Fruit fly (Drosophila melanogaster) whole organism, prepupa: ENCODE results near the gene Obp93a.

Source experiments
- Blimp-1 ChIP-seq: fragments of 200-800 bp; sonication (Bioruptor generic); optimal IDR thresholded peaks from 3 replicates; lab custom pipeline; 2017; ENCODE audit warnings: missing biosample characterization, missing genetic modification characterization, mild to moderate bottlenecking, moderate library complexity, missing genetic modification reagents
- CG10669 ChIP-seq: fragments of 200-800 bp; sonication (Bioruptor generic); optimal IDR thresholded peaks from 3 replicates; lab custom pipeline; 2018; ENCODE audit warnings: missing biosample characterization, mild to moderate bottlenecking, missing genetic modification characterization, moderate library complexity
- CG11294 ChIP-seq: fragments of 200-800 bp; sonication (Bioruptor generic); IDR thresholded peaks from 2 replicates; pipeline ENCODE4 v1.3.6; 2022; ENCODE audit warnings: missing biosample characterization, missing genetic modification characterization
- CG11762 ChIP-seq: fragments of 200-800 bp; sonication (Bioruptor generic); optimal IDR thresholded peaks from 3 replicates; lab custom pipeline; 2016; ENCODE audit warnings: missing biosample characterization, missing genetic modification characterization; ENCODE audit not compliant: insufficient read depth
- CG11902 ChIP-seq: fragments of 200-800 bp; sonication (Bioruptor generic); optimal IDR thresholded peaks from 3 replicates; lab custom pipeline; 2016; ENCODE audit warnings: missing biosample characterization, missing genetic modification characterization
- CG15336 ChIP-seq: fragments of 200-800 bp; sonication (Bioruptor generic); IDR thresholded peaks from 2 replicates; pipeline ENCODE4 v1.3.6; 2022; ENCODE audit warnings: missing biosample characterization, missing genetic modification characterization
- CG1621 ChIP-seq: fragments of 200-800 bp; sonication (Bioruptor generic); optimal IDR thresholded peaks from 3 replicates; lab custom pipeline; 2018; ENCODE audit warnings: missing biosample characterization, mild to moderate bottlenecking, missing genetic modification characterization
- CG16779 ChIP-seq: fragments of 200-800 bp; sonication (Bioruptor generic); optimal IDR thresholded peaks from 3 replicates; lab custom pipeline; 2017; ENCODE audit warnings: missing biosample characterization, mild to moderate bottlenecking, missing genetic modification characterization
- CG31627 ChIP-seq: fragments of 200-800 bp; sonication (Bioruptor generic); optimal IDR thresholded peaks from 3 replicates; lab custom pipeline; 2016; ENCODE audit warnings: missing biosample characterization, missing genetic modification characterization
- CG34406 ChIP-seq: fragments of 200-800 bp; sonication (Bioruptor generic); optimal IDR thresholded peaks from 3 replicates; lab custom pipeline; 2016; ENCODE audit warnings: missing biosample characterization, missing genetic modification characterization
- CG3919 ChIP-seq: fragments of 200-800 bp; sonication (Bioruptor generic); optimal IDR thresholded peaks from 3 replicates; lab custom pipeline; 2016; ENCODE audit warnings: missing biosample characterization, missing genetic modification characterization
- CG4318 ChIP-seq: fragments of 200-800 bp; sonication (Bioruptor generic); optimal IDR thresholded peaks from 3 replicates; lab custom pipeline; 2017; ENCODE audit warnings: missing biosample characterization, mild to moderate bottlenecking, missing genetic modification characterization
- CG6276 ChIP-seq: fragments of 200-800 bp; sonication (Bioruptor generic); optimal IDR thresholded peaks from 2 replicates; lab custom pipeline; 2017; ENCODE audit warnings: missing biosample characterization, mild to moderate bottlenecking, missing genetic modification characterization
- CG6792 ChIP-seq: fragments of 200-800 bp; sonication (Bioruptor generic); optimal IDR thresholded peaks from 3 replicates; lab custom pipeline; 2016; ENCODE audit warnings: missing biosample characterization, missing genetic modification characterization
- CG6808 ChIP-seq: fragments of 200-800 bp; sonication (Bioruptor generic); optimal IDR thresholded peaks from 3 replicates; lab custom pipeline; 2017; ENCODE audit warnings: missing biosample characterization, missing genetic modification characterization, mild to moderate bottlenecking, moderate library complexity, missing genetic modification reagents
- CG6854 ChIP-seq: fragments of 200-800 bp; sonication (Bioruptor generic); optimal IDR thresholded peaks from 2 replicates; lab custom pipeline; 2017; ENCODE audit warnings: missing biosample characterization, mild to moderate bottlenecking, missing genetic modification characterization
- CG7368 ChIP-seq: fragments of 200-800 bp; sonication (Bioruptor generic); optimal IDR thresholded peaks from 3 replicates; lab custom pipeline; 2016; ENCODE audit warnings: missing biosample characterization, missing genetic modification characterization
- CG8119 ChIP-seq: fragments of 200-800 bp; sonication (Bioruptor generic); IDR thresholded peaks from 3 replicates; pipeline ENCODE4 v1.3.6; 2022; ENCODE audit warnings: missing biosample characterization, missing genetic modification characterization
- CG8319 ChIP-seq: fragments of 200-800 bp; sonication (Bioruptor generic); optimal IDR thresholded peaks from 3 replicates; lab custom pipeline; 2016; ENCODE audit warnings: missing biosample characterization, missing genetic modification characterization
- CG8632 ChIP-seq: fragments of 200-800 bp; sonication (Bioruptor generic); optimal IDR thresholded peaks from 3 replicates; lab custom pipeline; 2016; ENCODE audit warnings: missing biosample characterization, missing genetic modification characterization
- CG9139 ChIP-seq: fragments of 200-800 bp; sonication (Bioruptor generic); optimal IDR thresholded peaks from 3 replicates; lab custom pipeline; 2017; ENCODE audit warnings: missing biosample characterization, mild to moderate bottlenecking, missing genetic modification characterization
- Eip78C ChIP-seq: fragments of 200-800 bp; sonication (Bioruptor generic); peaks from one replicate; lab custom pipeline; 2016; ENCODE audit warnings: missing biosample characterization, missing genetic modification characterization
- Ets21C ChIP-seq: fragments of 200-800 bp; sonication (Bioruptor generic); optimal IDR thresholded peaks from 3 replicates; lab custom pipeline; 2016; ENCODE audit warnings: missing biosample characterization, missing genetic modification characterization
- Ets96B ChIP-seq: fragments of 200-800 bp; optimal IDR thresholded peaks from 2 replicates; lab custom pipeline; 2019; ENCODE audit warnings: missing biosample characterization, mild to moderate bottlenecking, missing genetic modification characterization, moderate library complexity
- Gug ChIP-seq: fragments of 200-800 bp; sonication (Bioruptor generic); IDR thresholded peaks from 2 replicates; pipeline ENCODE4 v1.3.6; 2022; ENCODE audit warnings: missing biosample characterization, missing genetic modification characterization
- Hr38 ChIP-seq: sonication (Bioruptor generic); optimal IDR thresholded peaks from 2 replicates; lab custom pipeline; 2016; ENCODE audit warnings: missing biosample characterization, missing genetic modification characterization
- Hr39 ChIP-seq: fragments of 200-800 bp; sonication (Bioruptor generic); optimal IDR thresholded peaks from 2 replicates; lab custom pipeline; 2016; ENCODE audit warnings: missing biosample characterization, missing genetic modification characterization
- Hr4 ChIP-seq: fragments of 200-800 bp; sonication (Bioruptor generic); optimal IDR thresholded peaks from 3 replicates; lab custom pipeline; 2016; ENCODE audit warnings: missing biosample characterization, missing genetic modification characterization
- Lpt ChIP-seq: fragments of 200-800 bp; sonication (Bioruptor generic); optimal IDR thresholded peaks from 3 replicates; lab custom pipeline; 2016; ENCODE audit warnings: missing biosample characterization, missing genetic modification characterization
- OdsH ChIP-seq: fragments of 200-800 bp; sonication (Bioruptor generic); optimal IDR thresholded peaks from 3 replicates; lab custom pipeline; 2016; ENCODE audit warnings: missing biosample characterization, missing genetic modification characterization
- Sox102F ChIP-seq: fragments of 200-800 bp; sonication (Bioruptor generic); optimal IDR thresholded peaks from 2 replicates; lab custom pipeline; 2016; ENCODE audit warnings: missing biosample characterization, mild to moderate bottlenecking, missing genetic modification characterization
- Sox14 ChIP-seq: fragments of 200-800 bp; sonication (Bioruptor generic); optimal IDR thresholded peaks from 3 replicates; lab custom pipeline; 2016; ENCODE audit warnings: missing biosample characterization, missing genetic modification characterization
- Sox15 ChIP-seq: fragments of 200-800 bp; sonication (Bioruptor generic); optimal IDR thresholded peaks from 3 replicates; lab custom pipeline; 2016; ENCODE audit warnings: missing biosample characterization, missing genetic modification characterization
- achi ChIP-seq: fragments of 200-800 bp; sonication (Bioruptor generic); optimal IDR thresholded peaks from 3 replicates; lab custom pipeline; 2016; ENCODE audit warnings: missing biosample characterization, missing genetic modification characterization
- acj6 ChIP-seq: fragments of 200-800 bp; sonication (Bioruptor generic); optimal IDR thresholded peaks from 3 replicates; lab custom pipeline; 2016; ENCODE audit warnings: missing biosample characterization, missing genetic modification characterization
- cyc ChIP-seq: fragments of 200-800 bp; sonication (Bioruptor generic); optimal IDR thresholded peaks from 3 replicates; lab custom pipeline; 2016; ENCODE audit warnings: missing biosample characterization, missing genetic modification characterization
- dac ChIP-seq: fragments of 200-800 bp; sonication (Bioruptor generic); optimal IDR thresholded peaks from 2 replicates; lab custom pipeline; 2017; ENCODE audit warnings: missing biosample characterization, mild to moderate bottlenecking, missing genetic modification characterization
- eg ChIP-seq: fragments of 200-800 bp; sonication (Bioruptor generic); IDR thresholded peaks from 3 replicates; pipeline ENCODE4 v1.3.6; 2022; ENCODE audit warnings: missing biosample characterization, missing genetic modification characterization
- esn ChIP-seq: fragments of 200-800 bp; sonication (Bioruptor generic); optimal IDR thresholded peaks from 2 replicates; lab custom pipeline; 2016; ENCODE audit warnings: missing biosample characterization, mild to moderate bottlenecking, missing genetic modification characterization, moderate library complexity
- fd59A ChIP-seq: fragments of 200-800 bp; sonication (Bioruptor generic); optimal IDR thresholded peaks from 2 replicates; lab custom pipeline; 2017; ENCODE audit warnings: missing biosample characterization, mild to moderate bottlenecking, missing genetic modification characterization, missing genetic modification reagents
- fd85E ChIP-seq: fragments of 200-800 bp; sonication (Bioruptor generic); optimal IDR thresholded peaks from 3 replicates; lab custom pipeline; 2016; ENCODE audit warnings: missing biosample characterization, missing genetic modification characterization
- fkh ChIP-seq: fragments of 200-800 bp; sonication (Bioruptor generic); optimal IDR thresholded peaks from 3 replicates; lab custom pipeline; 2017; ENCODE audit warnings: missing biosample characterization, mild to moderate bottlenecking, missing genetic modification characterization, moderate library complexity
- lz ChIP-seq: fragments of 200-800 bp; sonication (Bioruptor generic); optimal IDR thresholded peaks from 3 replicates; lab custom pipeline; 2016; ENCODE audit warnings: missing biosample characterization, missing genetic modification characterization
- pdm3 ChIP-seq: fragments of 200-800 bp; sonication (Bioruptor generic); optimal IDR thresholded peaks from 3 replicates; lab custom pipeline; 2016; ENCODE audit warnings: missing biosample characterization, missing genetic modification characterization
- salr ChIP-seq, 2 experiments: fragments of 200-800 bp; sonication (Bioruptor generic); optimal IDR thresholded peaks; 3 replicates each; lab custom pipeline; 2016 to 2018; ENCODE audit warnings: missing biosample characterization in 2 of 2, missing genetic modification characterization in 2 of 2, mild to moderate bottlenecking in 1 of 2
- spab ChIP-seq: fragments of 200-800 bp; sonication (Bioruptor generic); optimal IDR thresholded peaks from 2 replicates; lab custom pipeline; 2017; ENCODE audit warnings: missing biosample characterization, mild to moderate bottlenecking, missing genetic modification characterization, missing genetic modification reagents
- svp ChIP-seq: fragments of 200-800 bp; sonication (Bioruptor generic); peaks from one replicate; lab custom pipeline; 2016; ENCODE audit warnings: missing biosample characterization, missing genetic modification characterization
- topi ChIP-seq: fragments of 200-800 bp; sonication (Bioruptor generic); optimal IDR thresholded peaks from 3 replicates; lab custom pipeline; 2016; ENCODE audit warnings: missing biosample characterization, missing genetic modification characterization
- vri ChIP-seq: fragments of 200-800 bp; sonication (Bioruptor generic); optimal IDR thresholded peaks from 3 replicates; lab custom pipeline; 2016; ENCODE audit warnings: missing biosample characterization, mild to moderate bottlenecking, missing genetic modification characterization

Gene Obp93a

DNA sequence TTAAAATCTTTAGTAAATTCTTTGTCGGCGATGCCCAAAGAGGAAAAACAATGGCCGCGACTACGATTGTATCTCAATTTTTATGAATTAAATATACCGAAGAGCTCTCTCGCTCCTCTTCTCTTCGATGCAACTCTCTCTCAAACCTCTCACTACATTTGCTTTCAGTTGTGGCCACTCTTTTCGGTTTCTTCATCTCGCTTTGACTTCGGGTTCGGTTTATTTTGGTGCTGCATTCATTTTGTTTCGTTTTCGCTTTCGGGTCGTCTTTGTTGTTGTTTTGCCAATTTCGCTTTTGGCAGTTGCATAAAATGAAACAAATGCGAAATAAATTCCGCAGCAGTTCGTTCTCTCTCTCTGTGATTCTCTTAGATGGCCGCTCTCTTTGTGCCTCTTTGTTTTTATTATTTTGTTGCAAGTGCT is 23.4 kb upstream of the Obp93a start (continued):
- peak; percentile 39 for TF ChIP-seq pdm3 (GFP tag; lab: Kevin White, UChicago)
- peak; percentile 92 for TF ChIP-seq vri (GFP tag; lab: Kevin White, UChicago)
- TF ChIP-seq eg (GFP tag; lab: Robert Waterston, UW), result peak; percentile 95
- TF ChIP-seq Lpt (GFP tag; lab: Kevin White, UChicago), result peak; percentile 87
- TF ChIP-seq Blimp-1, result peak; percentile 76
- TF ChIP-seq Sox15, result no peak
- TF ChIP-seq CG11762, result peak; percentile 53
- TF ChIP-seq Hr39 (GFP tag; lab: Kevin White, UChicago), result no peak
- TF ChIP-seq CG6854 (GFP tag; lab: Kevin White, UChicago), result peak; percentile 97
- no peak for TF ChIP-seq lz (GFP tag; lab: Kevin White, UChicago)
- TF ChIP-seq acj6, result peak; percentile 35
- TF ChIP-seq fkh (GFP tag; lab: Kevin White, UChicago), result no peak
- TF ChIP-seq, all 60 proteins: peak for 48

DNA sequence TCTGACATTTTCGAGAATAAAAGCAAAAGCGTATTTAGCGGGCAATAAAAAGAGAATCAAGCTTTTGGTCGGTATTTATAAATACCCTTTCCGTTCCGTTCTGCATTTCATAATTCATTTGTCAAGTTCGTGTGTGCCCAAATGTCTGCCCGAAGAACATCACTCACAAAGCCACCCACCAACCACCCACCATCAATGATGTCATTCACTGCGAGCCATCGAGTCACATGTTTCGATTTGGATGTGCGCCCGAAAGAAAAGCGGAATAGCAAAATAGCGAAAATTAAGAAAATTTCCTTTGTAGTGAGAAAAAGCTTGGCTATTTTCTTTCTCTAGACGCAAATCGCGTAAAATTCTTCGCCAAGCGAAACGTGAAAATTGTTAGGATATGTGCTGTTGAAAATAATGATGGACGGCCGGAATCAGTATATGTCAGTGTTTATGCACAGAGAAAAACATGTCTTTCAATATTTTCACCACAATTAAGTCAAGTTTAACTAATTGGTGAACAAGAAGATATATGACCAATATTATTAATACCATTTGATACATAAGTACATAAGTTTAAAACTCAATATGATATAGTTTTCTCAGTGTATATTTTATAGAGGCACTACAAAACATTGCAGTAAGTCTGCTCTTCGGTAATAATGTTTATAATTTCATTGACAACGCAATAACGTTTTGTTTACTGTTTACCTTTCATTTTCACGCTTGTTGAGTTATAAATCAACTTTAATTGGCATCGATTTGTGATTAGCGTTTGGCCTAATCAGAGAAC is 21.8 kb upstream of the Obp93a start:
- TF ChIP-seq CG8319 (GFP tag; lab: Kevin White, UChicago) (no peak), achi (peak; percentile 23), fd59A (GFP tag; lab: Kevin White, UChicago) (no peak), CG4318 (GFP tag; lab: Kevin White, UChicago) (no peak), CG6276 (GFP tag; lab: Kevin White, UChicago) (no peak), spab (GFP tag; lab: Kevin White, UChicago) (no peak), Sox102F (GFP tag; lab: Kevin White, UChicago) (peak; percentile 8), dac (no peak), Eip78C (peak; percentile 55), Hr38 (GFP tag; lab: Kevin White, UChicago) (no peak), fd85E (GFP tag; lab: Kevin White, UChicago) (no peak), CG9139 (GFP tag; lab: Kevin White, UChicago) (no peak), Sox14 (GFP tag; lab: Kevin White, UChicago) (peak; percentile 13), Ets21C (peak; percentile 5), CG11902 (GFP tag; lab: Kevin White, UChicago) (no peak), OdsH (GFP tag; lab: Kevin White, UChicago) (peak; percentile 45), CG1621 (no peak), CG3919 (GFP tag; lab: Kevin White, UChicago) (no peak), Ets96B (no peak), CG16779 (tag; lab: Kevin White, UChicago) (no peak), CG7368 (GFP tag; lab: Kevin White, UChicago) (no peak), pdm3 (GFP tag; lab: Kevin White, UChicago) (peak; percentile 27), svp (GFP tag; lab: Kevin White, UChicago) (peak; percentile 54), CG15336 (GFP tag; lab: Robert Waterston, UW) (peak; percentile 73), Hr4 (GFP tag; lab: Kevin White, UChicago) (peak; percentile 58), CG8119 (GFP tag; lab: Robert Waterston, UW) (peak; percentile 52; the same call in 2 of the 3 replicates), CG10669 (GFP tag; lab: Kevin White, UChicago) (no peak), CG34406 (peak; percentile 9), topi (peak; percentile 23), CG6792 (no peak), esn (GFP tag; lab: Kevin White, UChicago) (peak; percentile 57), Hr39 (GFP tag; lab: Kevin White, UChicago) (peak; percentile 30), CG6808 (no peak), fkh (GFP tag; lab: Kevin White, UChicago) (no peak), Gug (GFP tag; lab: Robert Waterston, UW) (peak; percentile 65; the same call in 1 of the 2 replicates), salr (GFP tag; optimal IDR thresholded peaks at IDR 0.05; lab: Kevin White, UChicago) (no peak), CG11762 (no peak), CG8632 (peak; percentile 43), CG11294 (peak; percentile 44; the same call in 1 of the 2 replicates), cyc (GFP tag; lab: Kevin White, UChicago) (no peak), CG31627 (GFP tag; lab: Kevin White, UChicago) (peak; percentile 48)
